Fruit fly (Drosophila melanogaster) whole organism, prepupa: ENCODE measurements around the gene CG15468.
A peak's percentile ranks its signal among the peaks of the same experiment; 100 is the strongest.

Experiments used
- CG10631 ChIP-seq: fragments of 200-800 bp; sonication (Bioruptor generic); optimal IDR thresholded peaks from 2 replicates; lab custom pipeline; 2016; ENCODE audit warnings: missing biosample characterization, missing genetic modification characterization
- CG10669 ChIP-seq: fragments of 200-800 bp; sonication (Bioruptor generic); optimal IDR thresholded peaks from 3 replicates; lab custom pipeline; 2018; ENCODE audit warnings: missing biosample characterization, mild to moderate bottlenecking, missing genetic modification characterization, moderate library complexity
- CG11294 ChIP-seq: fragments of 200-800 bp; sonication (Bioruptor generic); IDR thresholded peaks from 2 replicates; pipeline ENCODE4 v1.3.6; 2022; ENCODE audit warnings: missing biosample characterization, missing genetic modification characterization
- CG11762 ChIP-seq: fragments of 200-800 bp; sonication (Bioruptor generic); optimal IDR thresholded peaks from 3 replicates; lab custom pipeline; 2016; ENCODE audit warnings: missing biosample characterization, missing genetic modification characterization; ENCODE audit not compliant: insufficient read depth
- CG11902 ChIP-seq: fragments of 200-800 bp; sonication (Bioruptor generic); optimal IDR thresholded peaks from 3 replicates; lab custom pipeline; 2016; ENCODE audit warnings: missing biosample characterization, missing genetic modification characterization
- CG15336 ChIP-seq: fragments of 200-800 bp; sonication (Bioruptor generic); IDR thresholded peaks from 2 replicates; pipeline ENCODE4 v1.3.6; 2022; ENCODE audit warnings: missing biosample characterization, missing genetic modification characterization
- CG1621 ChIP-seq: fragments of 200-800 bp; sonication (Bioruptor generic); optimal IDR thresholded peaks from 3 replicates; lab custom pipeline; 2018; ENCODE audit warnings: missing biosample characterization, mild to moderate bottlenecking, missing genetic modification characterization
- CG16779 ChIP-seq: fragments of 200-800 bp; sonication (Bioruptor generic); optimal IDR thresholded peaks from 3 replicates; lab custom pipeline; 2017; ENCODE audit warnings: missing biosample characterization, mild to moderate bottlenecking, missing genetic modification characterization
- CG3032 ChIP-seq: fragments of 200-800 bp; optimal IDR thresholded peaks from 2 replicates; lab custom pipeline; 2019; ENCODE audit warnings: missing biosample characterization, mild to moderate bottlenecking, missing genetic modification characterization, moderate library complexity
- CG31627 ChIP-seq: fragments of 200-800 bp; sonication (Bioruptor generic); optimal IDR thresholded peaks from 3 replicates; lab custom pipeline; 2016; ENCODE audit warnings: missing biosample characterization, missing genetic modification characterization
- CG32006 ChIP-seq: fragments of 200-800 bp; sonication (Bioruptor generic); optimal IDR thresholded peaks from 3 replicates; lab custom pipeline; 2017; ENCODE audit warnings: missing biosample characterization, mild to moderate bottlenecking, missing genetic modification characterization
- CG34406 ChIP-seq: fragments of 200-800 bp; sonication (Bioruptor generic); optimal IDR thresholded peaks from 3 replicates; lab custom pipeline; 2016; ENCODE audit warnings: missing biosample characterization, missing genetic modification characterization
- CG3919 ChIP-seq: fragments of 200-800 bp; sonication (Bioruptor generic); optimal IDR thresholded peaks from 3 replicates; lab custom pipeline; 2016; ENCODE audit warnings: missing biosample characterization, missing genetic modification characterization
- CG4318 ChIP-seq: fragments of 200-800 bp; sonication (Bioruptor generic); optimal IDR thresholded peaks from 3 replicates; lab custom pipeline; 2017; ENCODE audit warnings: missing biosample characterization, mild to moderate bottlenecking, missing genetic modification characterization
- CG6163 ChIP-seq: fragments of 200-800 bp; sonication (Bioruptor generic); IDR thresholded peaks from 3 replicates; pipeline ENCODE4 v1.3.6; 2022; ENCODE audit warnings: missing biosample characterization, missing genetic modification characterization
- CG6276 ChIP-seq: fragments of 200-800 bp; sonication (Bioruptor generic); optimal IDR thresholded peaks from 2 replicates; lab custom pipeline; 2017; ENCODE audit warnings: missing biosample characterization, mild to moderate bottlenecking, missing genetic modification characterization
- CG6792 ChIP-seq: fragments of 200-800 bp; sonication (Bioruptor generic); optimal IDR thresholded peaks from 3 replicates; lab custom pipeline; 2016; ENCODE audit warnings: missing biosample characterization, missing genetic modification characterization
- CG6854 ChIP-seq: fragments of 200-800 bp; sonication (Bioruptor generic); optimal IDR thresholded peaks from 2 replicates; lab custom pipeline; 2017; ENCODE audit warnings: missing biosample characterization, mild to moderate bottlenecking, missing genetic modification characterization
- CG7368 ChIP-seq: fragments of 200-800 bp; sonication (Bioruptor generic); optimal IDR thresholded peaks from 3 replicates; lab custom pipeline; 2016; ENCODE audit warnings: missing biosample characterization, missing genetic modification characterization
- CG8632 ChIP-seq: fragments of 200-800 bp; sonication (Bioruptor generic); optimal IDR thresholded peaks from 3 replicates; lab custom pipeline; 2016; ENCODE audit warnings: missing biosample characterization, missing genetic modification characterization
- CG9139 ChIP-seq: fragments of 200-800 bp; sonication (Bioruptor generic); optimal IDR thresholded peaks from 3 replicates; lab custom pipeline; 2017; ENCODE audit warnings: missing biosample characterization, mild to moderate bottlenecking, missing genetic modification characterization
- Eip75B ChIP-seq: fragments of 200-800 bp; sonication (Bioruptor generic); optimal IDR thresholded peaks from 3 replicates; lab custom pipeline; 2016; ENCODE audit warnings: missing biosample characterization, missing genetic modification characterization
- Eip78C ChIP-seq: fragments of 200-800 bp; sonication (Bioruptor generic); peaks from one replicate; lab custom pipeline; 2016; ENCODE audit warnings: missing biosample characterization, missing genetic modification characterization
- Eip93F ChIP-seq: fragments of 200-800 bp; sonication (Bioruptor generic); optimal IDR thresholded peaks from 2 replicates; lab custom pipeline; 2016; ENCODE audit warnings: missing biosample characterization, mild to moderate bottlenecking, missing genetic modification characterization
- Ets21C ChIP-seq: fragments of 200-800 bp; sonication (Bioruptor generic); optimal IDR thresholded peaks from 3 replicates; lab custom pipeline; 2016; ENCODE audit warnings: missing biosample characterization, missing genetic modification characterization
- Ets96B ChIP-seq: fragments of 200-800 bp; optimal IDR thresholded peaks from 2 replicates; lab custom pipeline; 2019; ENCODE audit warnings: missing biosample characterization, mild to moderate bottlenecking, missing genetic modification characterization, moderate library complexity
- Gug ChIP-seq: fragments of 200-800 bp; sonication (Bioruptor generic); IDR thresholded peaks from 2 replicates; pipeline ENCODE4 v1.3.6; 2022; ENCODE audit warnings: missing biosample characterization, missing genetic modification characterization
- Hr38 ChIP-seq: sonication (Bioruptor generic); optimal IDR thresholded peaks from 2 replicates; lab custom pipeline; 2016; ENCODE audit warnings: missing biosample characterization, missing genetic modification characterization
- Hr39 ChIP-seq: fragments of 200-800 bp; sonication (Bioruptor generic); optimal IDR thresholded peaks from 2 replicates; lab custom pipeline; 2016; ENCODE audit warnings: missing biosample characterization, missing genetic modification characterization
- Hr4 ChIP-seq: fragments of 200-800 bp; sonication (Bioruptor generic); optimal IDR thresholded peaks from 3 replicates; lab custom pipeline; 2016; ENCODE audit warnings: missing biosample characterization, missing genetic modification characterization
- Lpt ChIP-seq: fragments of 200-800 bp; sonication (Bioruptor generic); optimal IDR thresholded peaks from 3 replicates; lab custom pipeline; 2016; ENCODE audit warnings: missing biosample characterization, missing genetic modification characterization
- Met ChIP-seq: fragments of 200-800 bp; sonication (Bioruptor generic); optimal IDR thresholded peaks from 3 replicates; lab custom pipeline; 2016; ENCODE audit warnings: missing biosample characterization, missing genetic modification characterization
- OdsH ChIP-seq: fragments of 200-800 bp; sonication (Bioruptor generic); optimal IDR thresholded peaks from 3 replicates; lab custom pipeline; 2016; ENCODE audit warnings: missing biosample characterization, missing genetic modification characterization
- Sox102F ChIP-seq: fragments of 200-800 bp; sonication (Bioruptor generic); optimal IDR thresholded peaks from 2 replicates; lab custom pipeline; 2016; ENCODE audit warnings: missing biosample characterization, mild to moderate bottlenecking, missing genetic modification characterization
- Sox14 ChIP-seq: fragments of 200-800 bp; sonication (Bioruptor generic); optimal IDR thresholded peaks from 3 replicates; lab custom pipeline; 2016; ENCODE audit warnings: missing biosample characterization, missing genetic modification characterization
- Sox15 ChIP-seq: fragments of 200-800 bp; sonication (Bioruptor generic); optimal IDR thresholded peaks from 3 replicates; lab custom pipeline; 2016; ENCODE audit warnings: missing biosample characterization, missing genetic modification characterization
- cyc ChIP-seq: fragments of 200-800 bp; sonication (Bioruptor generic); optimal IDR thresholded peaks from 3 replicates; lab custom pipeline; 2016; ENCODE audit warnings: missing biosample characterization, missing genetic modification characterization
- dac ChIP-seq: fragments of 200-800 bp; sonication (Bioruptor generic); optimal IDR thresholded peaks from 2 replicates; lab custom pipeline; 2017; ENCODE audit warnings: missing biosample characterization, mild to moderate bottlenecking, missing genetic modification characterization
- dsx ChIP-seq: fragments of 200-800 bp; optimal IDR thresholded peaks from 3 replicates; lab custom pipeline; 2019; ENCODE audit warnings: missing biosample characterization, mild to moderate bottlenecking, missing genetic modification characterization, moderate library complexity; ENCODE audit not compliant: poor library complexity, severe bottlenecking
- eg ChIP-seq: fragments of 200-800 bp; sonication (Bioruptor generic); IDR thresholded peaks from 3 replicates; pipeline ENCODE4 v1.3.6; 2022; ENCODE audit warnings: missing biosample characterization, missing genetic modification characterization
- esn ChIP-seq: fragments of 200-800 bp; sonication (Bioruptor generic); optimal IDR thresholded peaks from 2 replicates; lab custom pipeline; 2016; ENCODE audit warnings: missing biosample characterization, mild to moderate bottlenecking, missing genetic modification characterization, moderate library complexity
- fd59A ChIP-seq: fragments of 200-800 bp; sonication (Bioruptor generic); optimal IDR thresholded peaks from 2 replicates; lab custom pipeline; 2017; ENCODE audit warnings: missing biosample characterization, mild to moderate bottlenecking, missing genetic modification characterization, missing genetic modification reagents
- fd85E ChIP-seq: fragments of 200-800 bp; sonication (Bioruptor generic); optimal IDR thresholded peaks from 3 replicates; lab custom pipeline; 2016; ENCODE audit warnings: missing biosample characterization, missing genetic modification characterization
- fkh ChIP-seq: fragments of 200-800 bp; sonication (Bioruptor generic); optimal IDR thresholded peaks from 3 replicates; lab custom pipeline; 2017; ENCODE audit warnings: missing biosample characterization, mild to moderate bottlenecking, missing genetic modification characterization, moderate library complexity
- lz ChIP-seq: fragments of 200-800 bp; sonication (Bioruptor generic); optimal IDR thresholded peaks from 3 replicates; lab custom pipeline; 2016; ENCODE audit warnings: missing biosample characterization, missing genetic modification characterization
- net ChIP-seq: fragments of 200-800 bp; sonication (Bioruptor generic); optimal IDR thresholded peaks from 3 replicates; lab custom pipeline; 2016; ENCODE audit warnings: missing biosample characterization, missing genetic modification characterization
- pdm3 ChIP-seq: fragments of 200-800 bp; sonication (Bioruptor generic); optimal IDR thresholded peaks from 3 replicates; lab custom pipeline; 2016; ENCODE audit warnings: missing biosample characterization, missing genetic modification characterization
- salr ChIP-seq, 2 experiments: fragments of 200-800 bp; sonication (Bioruptor generic); optimal IDR thresholded peaks; 3 replicates each; lab custom pipeline; 2016 to 2018; ENCODE audit warnings: missing biosample characterization in 2 of 2, missing genetic modification characterization in 2 of 2, mild to moderate bottlenecking in 1 of 2
- spab ChIP-seq: fragments of 200-800 bp; sonication (Bioruptor generic); optimal IDR thresholded peaks from 2 replicates; lab custom pipeline; 2017; ENCODE audit warnings: missing biosample characterization, mild to moderate bottlenecking, missing genetic modification characterization, missing genetic modification reagents
- ss ChIP-seq, 2 experiments: fragments of 200-800 bp; sonication (Bioruptor generic); optimal IDR thresholded peaks; 2 replicates in 1 of 2; 3 replicates in 1 of 2; lab custom pipeline; 2017 to 2018; ENCODE audit warnings: mild to moderate bottlenecking in 2 of 2, missing biosample characterization in 2 of 2, missing genetic modification characterization in 2 of 2, moderate library complexity in 1 of 2
- svp ChIP-seq: fragments of 200-800 bp; sonication (Bioruptor generic); peaks from one replicate; lab custom pipeline; 2016; ENCODE audit warnings: missing biosample characterization, missing genetic modification characterization
- topi ChIP-seq: fragments of 200-800 bp; sonication (Bioruptor generic); optimal IDR thresholded peaks from 3 replicates; lab custom pipeline; 2016; ENCODE audit warnings: missing biosample characterization, missing genetic modification characterization
- vri ChIP-seq: fragments of 200-800 bp; sonication (Bioruptor generic); optimal IDR thresholded peaks from 3 replicates; lab custom pipeline; 2016; ENCODE audit warnings: missing biosample characterization, mild to moderate bottlenecking, missing genetic modification characterization

Gene CG15468

dm6 chrX:4969926-4970325 lies 9.0 kb upstream of the CG15468 start:
- TF ChIP-seq Ets21C (GFP tag; lab: Kevin White, UChicago) (no peak), fkh (GFP tag; lab: Kevin White, UChicago) (no peak), CG8632 (peak; percentile 14), CG9139 (peak; percentile 2), CG16779 (tag; lab: Kevin White, UChicago) (peak; percentile 30), CG10631 (GFP tag; lab: Kevin White, UChicago) (peak; percentile 70), Lpt (GFP tag; lab: Kevin White, UChicago) (peak; percentile 85), Ets96B (tag; lab: Kevin White, UChicago) (peak; percentile 40), OdsH (GFP tag; lab: Kevin White, UChicago) (peak; percentile 69), dsx (GFP tag; lab: Kevin White, UChicago) (no peak), Hr4 (peak; percentile 87), spab (GFP tag; lab: Kevin White, UChicago) (peak; percentile 28), Hr39 (GFP tag; lab: Kevin White, UChicago) (peak; percentile 38), Eip75B (GFP tag; lab: Kevin White, UChicago) (peak; percentile 59), CG10669 (peak; percentile 31), Sox14 (GFP tag; lab: Kevin White, UChicago) (peak; percentile 50), Sox15 (no peak), CG7368 (GFP tag; lab: Kevin White, UChicago) (peak; percentile 49), cyc (GFP tag; lab: Kevin White, UChicago) (peak; percentile 35), CG34406 (peak; percentile 36), CG3032 (peak; percentile 9), Eip78C (GFP tag; lab: Kevin White, UChicago) (peak; percentile 91), Sox102F (peak; percentile 44), CG3919 (GFP tag; lab: Kevin White, UChicago) (peak; percentile 70), salr (GFP tag; optimal IDR thresholded peaks at IDR 0.05; lab: Kevin White, UChicago) (peak in 1 of 2 experiments; percentile 56), CG6276 (GFP tag; lab: Kevin White, UChicago) (peak; percentile 78), CG11902 (GFP tag; lab: Kevin White, UChicago) (peak; percentile 9), CG6854 (no peak), svp (peak; percentile 76), dac (GFP tag; lab: Kevin White, UChicago) (peak; percentile 82), CG4318 (GFP tag; lab: Kevin White, UChicago) (peak; percentile 75), CG15336 (peak; percentile 86), Met (GFP tag; lab: Kevin White, UChicago) (peak; percentile 45), CG6163 (GFP tag; lab: Robert Waterston, UW) (peak; percentile 86), esn (GFP tag; lab: Kevin White, UChicago) (peak; percentile 34), eg (GFP tag; lab: Robert Waterston, UW) (peak; percentile 86), Gug (GFP tag; lab: Robert Waterston, UW) (peak; percentile 81), Eip93F (no peak), vri (no peak), ss (GFP tag; optimal IDR thresholded peaks at IDR 0.05; lab: Kevin White, UChicago) (no peak), pdm3 (GFP tag; lab: Kevin White, UChicago) (peak; percentile 72), CG32006 (peak; percentile 90), lz (GFP tag; lab: Kevin White, UChicago) (peak; percentile 27), CG31627 (GFP tag; lab: Kevin White, UChicago) (peak; percentile 28), CG11294 (peak; percentile 60), topi (GFP tag; lab: Kevin White, UChicago) (peak; percentile 53), CG11762 (GFP tag; lab: Kevin White, UChicago) (peak; percentile 38), fd85E (GFP tag; lab: Kevin White, UChicago) (no peak), net (GFP tag; lab: Kevin White, UChicago) (peak; percentile 72), CG1621 (tag; lab: Kevin White, UChicago) (peak; percentile 43), fd59A (GFP tag; lab: Kevin White, UChicago) (peak; percentile 35), Hr38 (no peak), CG6792 (GFP tag; lab: Kevin White, UChicago) (peak; percentile 65)
